Worm (Caenorhabditis elegans): ENCODE data around the gene D1046.2.

- no peak for TF ChIP-seq elt-2 (tag; optimal IDR thresholded peaks at IDR 0.05)
- no peak for TF ChIP-seq nhr-25 (tag; optimal IDR thresholded peaks at IDR 0.05)
These were observed 19.7 kb downstream of the D1046.2 start, which contains the start of gene C27B7.6 for ce11 chrIV:8906164-8906563.
